Fruit fly (Drosophila melanogaster): ENCODE measurements around the gene Sfp84E.

Sfp84E gene

dm6 chr3R:8027203-8027688 is 47.1 kb upstream of the Sfp84E start (continued):
- peak; percentile 34 for TF ChIP-seq Mad (GFP tag; optimal IDR thresholded peaks at IDR 0.05)
- no peak for TF ChIP-seq Elba2 (GFP tag; optimal IDR thresholded peaks at IDR 0.05)
- TF ChIP-seq CG1529 (GFP tag; optimal IDR thresholded peaks at IDR 0.05), result no peak
- peak; percentile 44; the same call in 1 of the 2 replicates for TF ChIP-seq CG10321 (GFP tag; IDR thresholded peaks at IDR 0.05)
- TF ChIP-seq zen (tag; optimal IDR thresholded peaks at IDR 0.05), result peak; percentile 39
- TF ChIP-seq ATbp (GFP tag; optimal IDR thresholded peaks at IDR 0.05), result peak; percentile 86
- TF ChIP-seq CG15514 (GFP tag; optimal IDR thresholded peaks at IDR 0.05), result peak; percentile 45
- TF ChIP-seq nerfin-1 (tag; optimal IDR thresholded peaks at IDR 0.05), result peak; percentile 61
- no peak for TF ChIP-seq dati (GFP tag; IDR thresholded peaks at IDR 0.05)
- TF ChIP-seq CG13123 (GFP tag; optimal IDR thresholded peaks at IDR 0.05), result peak; percentile 53
- TF ChIP-seq onecut (GFP tag; IDR thresholded peaks at IDR 0.05), result peak; percentile 21; the same call in 1 of the 2 replicates
- no peak for TF ChIP-seq toy (GFP tag; IDR thresholded peaks at IDR 0.05)
- TF ChIP-seq ssp (GFP tag; IDR thresholded peaks at IDR 0.05), result no peak; the same call in none of the 2 replicates
- peak; percentile 40 for TF ChIP-seq CG18011 (GFP tag; optimal IDR thresholded peaks at IDR 0.05)
- 0 out of 3 replicates have a peak, but pooled peaks have one; percentile 14 for TF ChIP-seq Dbx (GFP tag; IDR thresholded peaks at IDR 0.05)
- no peak for TF ChIP-seq NC2β (GFP tag; optimal IDR thresholded peaks at IDR 0.05)
- TF ChIP-seq her (GFP tag; optimal IDR thresholded peaks at IDR 0.05), result no peak
- TF ChIP-seq az2 (GFP tag; optimal IDR thresholded peaks at IDR 0.05), result peak; percentile 87
- TF ChIP-seq CG3163 (GFP tag; optimal IDR thresholded peaks at IDR 0.05), result peak; percentile 86
- TF ChIP-seq E2f1 (GFP tag; IDR thresholded peaks at IDR 0.05), result peak; percentile 69
- peak; percentile 64; the same call in 2 of the 3 replicates for TF ChIP-seq croc (GFP tag; conservative IDR thresholded peaks at IDR 0.05)
- peak; percentile 94 for TF ChIP-seq CG8388 (GFP tag; optimal IDR thresholded peaks at IDR 0.05)
- TF ChIP-seq fd102C (GFP tag; optimal IDR thresholded peaks at IDR 0.05), result no peak
- no peak for TF ChIP-seq BEAF-32 (GFP tag; optimal IDR thresholded peaks at IDR 0.05)
- no peak for TF ChIP-seq CG3995 (GFP tag; optimal IDR thresholded peaks at IDR 0.05)
- TF ChIP-seq Atf3 (GFP tag; optimal IDR thresholded peaks at IDR 0.05), result peak; percentile 25
- TF ChIP-seq CG4404 (GFP tag; IDR thresholded peaks at IDR 0.05), result peak; percentile 36; the same call in 1 of the 2 replicates
- TF ChIP-seq Xbp1 (GFP tag; optimal IDR thresholded peaks at IDR 0.05), result peak; percentile 86
- TF ChIP-seq fd64A (GFP tag; optimal IDR thresholded peaks at IDR 0.05), result no peak
- peak; percentile 90 for TF ChIP-seq CG11504 (tag; optimal IDR thresholded peaks at IDR 0.05)
- no peak for TF ChIP-seq cg (GFP tag; optimal IDR thresholded peaks at IDR 0.05)

DNA sequence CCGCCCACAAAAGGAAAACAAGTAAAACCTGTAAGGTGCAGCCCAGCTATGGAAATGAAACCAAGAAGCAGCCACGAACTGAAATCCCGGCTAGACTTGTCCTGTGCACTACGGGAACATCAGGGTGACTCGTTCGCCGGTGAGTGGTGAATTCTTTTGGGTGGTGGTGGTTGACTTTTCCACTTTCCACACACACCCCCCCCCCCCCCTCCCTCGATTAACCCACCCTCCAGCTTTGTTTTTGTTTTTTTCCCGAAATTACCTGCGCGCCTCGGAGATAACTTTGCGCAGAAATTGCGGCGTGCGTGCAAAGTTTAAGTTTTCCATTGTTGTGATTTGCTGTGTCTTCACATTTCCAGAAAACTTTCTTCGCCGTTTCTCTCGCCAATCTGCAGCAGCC is 46.4 kb upstream of the Sfp84E start:
- TF ChIP-seq CG6683 (GFP tag; optimal IDR thresholded peaks at IDR 0.05), result no peak
- TF ChIP-seq crol (GFP tag; IDR thresholded peaks at IDR 0.05), result peak; percentile 72
- TF ChIP-seq ewg (GFP tag; optimal IDR thresholded peaks at IDR 0.05), result peak; percentile 47
- TF ChIP-seq seq (GFP tag; IDR thresholded peaks at IDR 0.05), result peak; percentile 59
- 0 out of 2 replicates have a peak, but pooled peaks have one; percentile 15 for TF ChIP-seq MBD-R2 (GFP tag; IDR thresholded peaks at IDR 0.05)
- no peak for TF ChIP-seq HLHmδ (GFP tag; optimal IDR thresholded peaks at IDR 0.05)
- no peak for TF ChIP-seq HLH4C (GFP tag; IDR thresholded peaks at IDR 0.05; ENCODE audit: partially characterized antibody)
